Worm (Caenorhabditis elegans) whole organism, dauer: ENCODE measurements around the gene cyp-33C6.

ENCODE experiments used
- unc-62 ChIP-seq: sonication (generic microtip); optimal IDR thresholded peaks from 2 replicates; lab custom pipeline; 2017; ENCODE audit warnings: missing biosample characterization, missing genetic modification reagents, missing genetic modification characterization

cyp-33C6 gene

ce11 chrV:2249310-2249709, at the start of gene cyp-33C6:
cyp-33C6 (minus strand) TSS chrV:2249410.
- TF ChIP-seq unc-62 (GFP tag; lab: Kevin White, UChicago) = no peak

- no peak for TF ChIP-seq unc-62 (GFP tag; lab: Kevin White, UChicago)
These were observed 45.4 kb upstream of the cyp-33C6 start, which contains the start of gene nhr-226 for ce11 chrV:2294577-2294976. nhr-226 (plus strand) TSS chrV:2294877.

ce11 chrV:2292240-2292639, 43.0 kb upstream of the cyp-33C6 start, which contains the start of gene nhr-115:
nhr-115 (plus strand) TSS chrV:2292540.
- TF ChIP-seq unc-62 (GFP tag; lab: Kevin White, UChicago) = no peak

ce11 chrV:2290329-2290728, 41.1 kb upstream of the cyp-33C6 start, which contains the start of gene nhr-225:
nhr-225 (minus strand) TSS chrV:2290474.
- TF ChIP-seq unc-62 (GFP tag; lab: Kevin White, UChicago) = no peak

ce11 chrV:2285107-2285506, 35.9 kb upstream of the cyp-33C6 start, which contains the start of gene nhr-227:
nhr-227 (plus strand) TSS chrV:2285432.
- TF ChIP-seq unc-62 (GFP tag; lab: Kevin White, UChicago) = no peak

- no peak for TF ChIP-seq unc-62 (GFP tag; lab: Kevin White, UChicago)
These were observed 32.3 kb upstream of the cyp-33C6 start, which contains the start of gene nhr-228 for ce11 chrV:2281499-2281898. nhr-228 (plus strand) TSS chrV:2281759.

- no peak for TF ChIP-seq unc-62 (GFP tag; lab: Kevin White, UChicago)
These were observed 29.3 kb upstream of the cyp-33C6 start, which contains the start of gene fbxa-137 for ce11 chrV:2278543-2278942. fbxa-137 (plus strand) TSS chrV:2278816.

ce11 chrV:2278052-2278451, 28.8 kb upstream of the cyp-33C6 start, which contains the start of gene nhr-59:
nhr-59 (minus strand) TSS chrV:2278265.
- no peak for TF ChIP-seq unc-62 (GFP tag; lab: Kevin White, UChicago)

ce11 chrV:2277260-2277659, 28.1 kb upstream of the cyp-33C6 start:
- TF ChIP-seq unc-62 (GFP tag; lab: Kevin White, UChicago) = no peak

- TF ChIP-seq unc-62 (GFP tag; lab: Kevin White, UChicago) = no peak
These were observed 25.2 kb upstream of the cyp-33C6 start, which contains the start of the genes Y5H2A.4 and abu-4 for ce11 chrV:2274253-2274892. Y5H2A.4 (minus strand) TSS chrV:2274353. abu-4 (plus strand) TSS chrV:2274842.

ce11 chrV:2271750-2272149, 22.5 kb upstream of the cyp-33C6 start, which contains the start of gene Y5H2A.1:
Y5H2A.1 (minus strand) TSS chrV:2271850.
- TF ChIP-seq unc-62 (GFP tag; lab: Kevin White, UChicago) = no peak

- no peak for TF ChIP-seq unc-62 (GFP tag; lab: Kevin White, UChicago)
These were observed 17.7 kb upstream of the cyp-33C6 start, which contains the start of gene nhr-275 for ce11 chrV:2266958-2267357. nhr-275 (minus strand) TSS chrV:2267058.

- no peak for TF ChIP-seq unc-62 (GFP tag; lab: Kevin White, UChicago)
These were observed 15.7 kb upstream of the cyp-33C6 start for ce11 chrV:2264925-2265324.

- no peak for TF ChIP-seq unc-62 (GFP tag; lab: Kevin White, UChicago)
These were observed 15.2 kb upstream of the cyp-33C6 start, which contains the start of gene nhr-183 for ce11 chrV:2264455-2264854. nhr-183 (minus strand) TSS chrV:2264634.

ce11 chrV:2260660-2261059, 11.4 kb upstream of the cyp-33C6 start, which contains the start of gene F41B5.12:
F41B5.12 (plus strand) TSS chrV:2260960.
- TF ChIP-seq unc-62 (GFP tag; lab: Kevin White, UChicago) = no peak

- TF ChIP-seq unc-62 (GFP tag; lab: Kevin White, UChicago) = no peak
These were observed 10.5 kb upstream of the cyp-33C6 start, which contains the start of gene nhr-182 for ce11 chrV:2259750-2260149. nhr-182 (minus strand) TSS chrV:2259927.
